Fruit fly (Drosophila melanogaster): ENCODE results near the gene CG14687.

The CG14687 gene

DNA sequence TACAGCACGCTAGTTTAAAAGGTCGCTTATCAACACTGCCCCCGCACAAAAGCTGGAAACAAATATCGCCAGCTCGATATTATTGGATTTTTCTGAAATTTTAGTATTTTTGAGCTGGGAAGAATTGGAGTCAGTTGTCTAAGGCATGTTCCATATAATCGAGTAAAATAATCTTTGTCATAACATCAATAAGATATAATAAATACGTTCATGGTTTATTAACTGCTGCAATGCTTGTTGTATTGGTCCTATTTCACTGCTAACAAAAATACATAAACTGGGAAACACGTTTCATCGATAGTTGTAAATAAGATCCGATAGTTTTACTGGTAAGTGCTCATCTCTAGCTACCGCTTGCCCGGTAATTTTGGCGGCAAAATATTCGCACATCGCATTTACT lies 4.5 kb upstream of the CG14687 start, which contains the start of the genes Art1 and Mcm5 (continued):
- no peak for TF ChIP-seq Deaf1 (tag; optimal IDR thresholded peaks at IDR 0.05)
- no peak for TF ChIP-seq Adf1 (GFP tag; IDR thresholded peaks at IDR 0.05)
- TF ChIP-seq YL-1 (GFP tag; optimal IDR thresholded peaks at IDR 0.05) = peak; percentile 64
- peak; percentile 35 for TF ChIP-seq Atf3 (GFP tag; optimal IDR thresholded peaks at IDR 0.05)
- TF ChIP-seq CG9932 (GFP tag; IDR thresholded peaks at IDR 0.05) = peak; percentile 75
- TF ChIP-seq bcd (GFP tag; optimal IDR thresholded peaks at IDR 0.05) = peak; percentile 11
- peak; percentile 78 for TF ChIP-seq CG12659 (GFP tag; optimal IDR thresholded peaks at IDR 0.05)
- TF ChIP-seq Antp (GFP tag; optimal IDR thresholded peaks at IDR 0.05) = peak; percentile 53
- TF ChIP-seq dmrt11E (tag; optimal IDR thresholded peaks at IDR 0.05) = peak; percentile 44
- no peak for TF ChIP-seq scrt (GFP tag; optimal IDR thresholded peaks at IDR 0.05)
- TF ChIP-seq Med (GFP tag) = peak; percentile 91
- peak in 1 of 3 experiments; percentile 42 for TF ChIP-seq lola (GFP tag; optimal IDR thresholded peaks at IDR 0.05)
- peak; percentile 16 for TF ChIP-seq sd (tag; optimal IDR thresholded peaks at IDR 0.05)
- TF ChIP-seq CG9727 (GFP tag; optimal IDR thresholded peaks at IDR 0.05) = peak; percentile 59
- peak; percentile 11 for TF ChIP-seq MESR4 (GFP tag; optimal IDR thresholded peaks at IDR 0.05)
- TF ChIP-seq Sin3A (optimal IDR thresholded peaks at IDR 0.05) = peak; percentile 99
- peak; percentile 80 for TF ChIP-seq Opbp (GFP tag; IDR thresholded peaks at IDR 0.05; ENCODE audit: partially characterized antibody)
- peak; percentile 70 for TF ChIP-seq Hsf (GFP tag; optimal IDR thresholded peaks at IDR 0.05)
- peak; percentile 97 for TF ChIP-seq Sry-δ (GFP tag; optimal IDR thresholded peaks at IDR 0.05)
- TF ChIP-seq E2f1 (GFP tag; IDR thresholded peaks at IDR 0.05) = peak; percentile 74
- TF ChIP-seq CG9797 (GFP tag; optimal IDR thresholded peaks at IDR 0.05) = peak; percentile 89
- peak; percentile 63 for TF ChIP-seq CG13624 (GFP tag; optimal IDR thresholded peaks at IDR 0.05)
- TF ChIP-seq gce (GFP tag; IDR thresholded peaks at IDR 0.05) = no peak
- peak; percentile 77 for TF ChIP-seq Dp (GFP tag; optimal IDR thresholded peaks at IDR 0.05)
- peak; percentile 79 for TF ChIP-seq CG2116 (GFP tag; optimal IDR thresholded peaks at IDR 0.05)
- no peak for TF ChIP-seq CG6175 (GFP tag; IDR thresholded peaks at IDR 0.05)
- TF ChIP-seq Lhr (GFP tag; optimal IDR thresholded peaks at IDR 0.05) = peak; percentile 52
- peak; percentile 47 for TF ChIP-seq CG7786 (GFP tag; optimal IDR thresholded peaks at IDR 0.05)
- TF ChIP-seq Elba2 (GFP tag; optimal IDR thresholded peaks at IDR 0.05) = no peak
- peak; percentile 46 for TF ChIP-seq CG4854 (GFP tag; optimal IDR thresholded peaks at IDR 0.05)
- TF ChIP-seq cato (GFP tag; optimal IDR thresholded peaks at IDR 0.05; ENCODE audit: borderline replicate concordance) = no peak
- TF ChIP-seq vnd (GFP tag; IDR thresholded peaks at IDR 0.05; ENCODE audit: partially characterized antibody) = peak; percentile 93
- TF ChIP-seq CG14860 (GFP tag; IDR thresholded peaks at IDR 0.05; ENCODE audit: partially characterized antibody) = peak; percentile 90
- TF ChIP-seq wor (GFP tag; IDR thresholded peaks at IDR 0.05) = no peak
- TF ChIP-seq cad (GFP tag; optimal IDR thresholded peaks at IDR 0.05) = no peak
- TF ChIP-seq Dll (GFP tag; IDR thresholded peaks at IDR 0.05; ENCODE audit: partially characterized antibody) = peak; percentile 99
- TF ChIP-seq CG6854 (GFP tag; optimal IDR thresholded peaks at IDR 0.05) = no peak
- TF ChIP-seq CG17186 (GFP tag; optimal IDR thresholded peaks at IDR 0.05) = peak; percentile 82
- TF ChIP-seq CG2120 (GFP tag; optimal IDR thresholded peaks at IDR 0.05) = peak; percentile 68
- peak; percentile 56 for TF ChIP-seq CG13775 (GFP tag; optimal IDR thresholded peaks at IDR 0.05)
- TF ChIP-seq CG1603 (tag; optimal IDR thresholded peaks at IDR 0.05) = peak; percentile 26

DNA sequence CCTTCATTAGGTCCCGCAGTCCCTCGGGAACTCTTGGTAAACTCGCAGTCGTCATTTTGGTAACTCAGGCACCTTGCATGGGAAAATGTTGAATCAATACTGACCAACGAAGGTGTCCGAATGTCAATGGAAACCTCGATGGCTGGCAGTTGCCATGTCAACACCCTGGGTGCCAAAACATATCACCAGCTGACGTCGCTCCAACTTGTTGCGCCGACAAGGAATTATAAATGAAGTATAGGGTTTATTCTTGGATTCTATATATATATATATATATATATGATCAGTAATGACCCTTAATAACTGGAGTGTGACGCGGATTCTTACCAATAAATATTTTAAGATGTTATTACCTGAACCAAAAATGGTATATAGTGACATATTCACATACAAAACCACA lies 11.2 kb downstream of the CG14687 start, which contains the start of gene CG14692:
Gene CG14692 (minus strand): TSS at position 101 of the 400 bp plus-strand sequence.
- TF ChIP-seq GATAe (GFP tag; conservative IDR thresholded peaks at IDR 0.05) = no peak
- no peak for TF ChIP-seq CG4707 (GFP tag; optimal IDR thresholded peaks at IDR 0.05)
- no peak for TF ChIP-seq Xrp1 (GFP tag; IDR thresholded peaks at IDR 0.05)
- TF ChIP-seq CoRest (tag; optimal IDR thresholded peaks at IDR 0.05) = no peak
- no peak for TF ChIP-seq Doc2 (GFP tag; IDR thresholded peaks at IDR 0.05)
- no peak for TF ChIP-seq bigmax (GFP tag; optimal IDR thresholded peaks at IDR 0.05)
- TF ChIP-seq CG5953 (GFP tag; IDR thresholded peaks at IDR 0.05) = no peak
- no peak for TF ChIP-seq tap (tag; optimal IDR thresholded peaks at IDR 0.05)
- TF ChIP-seq CG17328 (GFP tag; IDR thresholded peaks at IDR 0.05) = no peak
- no peak for TF ChIP-seq CG16863 (GFP tag; optimal IDR thresholded peaks at IDR 0.05)
- TF ChIP-seq CG13424 (tag; optimal IDR thresholded peaks at IDR 0.05) = no peak
- TF ChIP-seq CG34422 (GFP tag; IDR thresholded peaks at IDR 0.05) = no peak
- TF ChIP-seq aop (GFP tag; IDR thresholded peaks at IDR 0.05) = no peak
- TF ChIP-seq CG13775 (GFP tag; optimal IDR thresholded peaks at IDR 0.05) = no peak
